Fruit fly (Drosophila melanogaster) whole organism, larva: ENCODE measurements around the gene mRpS31.

Experiments used
- noc ChIP-seq: fragments of 200-800 bp; sonication (Bioruptor generic); optimal IDR thresholded peaks from 3 replicates; lab custom pipeline; 2019; ENCODE audit warnings: missing biosample characterization, mild to moderate bottlenecking, missing genetic modification characterization, moderate library complexity

mRpS31 gene

DNA sequence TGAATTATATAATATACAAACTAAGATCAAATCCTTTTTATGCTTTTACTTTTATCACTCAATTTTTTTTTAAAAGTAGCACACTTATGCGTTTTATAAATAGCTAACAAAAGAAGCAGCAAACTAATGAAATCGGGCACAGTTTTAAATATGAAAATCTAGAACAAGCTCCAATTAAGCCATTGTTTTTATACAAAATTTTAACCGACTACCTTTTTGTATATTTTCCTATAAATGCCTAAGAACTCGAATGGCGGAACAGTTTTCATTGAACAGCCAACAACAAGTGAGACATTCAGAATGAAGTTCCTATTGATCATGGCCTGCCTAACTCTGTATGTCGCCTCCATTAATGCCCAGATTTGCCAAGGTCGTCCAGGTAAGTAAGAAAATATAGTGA is 29.2 kb downstream of the mRpS31 start, which contains the start of gene CG42538:
Gene CG42538, plus strand, starts transcription at position 301 of the 400 bp plus-strand sequence.
- no peak for TF ChIP-seq noc (tag; lab: Kevin White, UChicago)

dm6 chr3L:16035185-16035584 is 30.2 kb downstream of the mRpS31 start, which contains the start of gene CG5895:
TSS of gene CG5895 (plus strand) at chr3L:16035485.
- TF ChIP-seq noc (tag; lab: Kevin White, UChicago): no peak

DNA sequence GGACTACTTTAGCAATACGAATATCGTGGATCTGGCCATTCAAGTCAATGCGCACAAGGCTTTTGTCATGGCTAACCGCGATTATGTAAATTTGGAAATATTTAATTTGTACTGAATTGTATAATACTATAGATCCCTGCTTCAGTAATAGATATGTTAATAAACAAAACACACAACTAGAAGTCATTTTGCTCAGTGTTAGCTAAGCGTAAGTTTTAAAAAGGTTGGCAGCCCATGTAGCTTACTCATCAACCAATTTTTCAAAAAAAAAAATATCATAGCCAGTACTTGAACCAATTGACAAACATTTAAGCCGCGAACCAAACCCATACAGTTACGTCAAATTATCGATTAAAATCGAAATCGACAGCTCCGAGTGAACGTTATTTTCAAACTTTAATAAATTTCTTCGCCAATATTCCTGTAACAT is 32.1 kb downstream of the mRpS31 start:
- TF ChIP-seq noc (tag; lab: Kevin White, UChicago): no peak

- no peak for TF ChIP-seq noc (tag; lab: Kevin White, UChicago)
Measured at dm6 chr3L:16037690-16038332, 32.8 kb downstream of the mRpS31 start.

DNA sequence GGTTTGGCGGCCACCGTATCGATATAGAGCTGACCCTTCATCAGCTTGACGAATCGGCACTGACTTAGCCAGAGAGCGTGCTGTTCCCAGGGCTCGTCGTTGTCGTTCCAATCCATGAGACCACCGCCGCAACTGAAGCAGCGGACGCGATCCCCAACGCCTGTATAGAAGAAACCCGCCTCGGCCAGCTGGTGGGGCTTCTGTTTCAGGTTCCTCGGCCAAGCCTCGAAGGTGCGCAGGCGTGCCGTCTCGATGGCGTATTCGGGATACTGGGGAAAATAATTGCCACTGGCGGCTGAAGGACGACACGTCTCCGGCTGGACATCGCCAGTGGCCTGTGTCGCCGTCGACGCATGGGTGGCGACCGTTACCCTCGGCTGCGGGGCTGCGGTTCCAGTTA is 34.1 kb downstream of the mRpS31 start:
- no peak for TF ChIP-seq noc (tag; lab: Kevin White, UChicago)

DNA sequence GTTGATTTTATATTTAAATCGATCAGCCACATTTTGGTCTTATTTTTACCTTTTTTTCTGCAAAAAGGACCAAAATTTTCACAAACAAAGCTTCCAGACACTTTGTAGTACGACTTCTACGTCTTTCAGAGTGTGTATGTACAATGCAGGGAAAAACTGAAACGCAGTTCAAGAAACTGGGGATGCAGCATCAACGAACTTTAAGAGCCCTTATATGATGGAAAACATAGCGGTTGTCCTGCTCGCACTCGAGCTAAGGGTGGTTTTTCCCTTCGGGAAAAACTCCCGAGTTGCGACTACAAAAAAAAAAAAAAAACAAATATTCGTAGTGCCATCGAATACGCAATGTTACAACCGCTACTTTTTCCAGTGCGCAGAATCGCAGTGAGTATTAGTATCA is 35.4 kb downstream of the mRpS31 start:
- no peak for TF ChIP-seq noc (tag; lab: Kevin White, UChicago)

DNA sequence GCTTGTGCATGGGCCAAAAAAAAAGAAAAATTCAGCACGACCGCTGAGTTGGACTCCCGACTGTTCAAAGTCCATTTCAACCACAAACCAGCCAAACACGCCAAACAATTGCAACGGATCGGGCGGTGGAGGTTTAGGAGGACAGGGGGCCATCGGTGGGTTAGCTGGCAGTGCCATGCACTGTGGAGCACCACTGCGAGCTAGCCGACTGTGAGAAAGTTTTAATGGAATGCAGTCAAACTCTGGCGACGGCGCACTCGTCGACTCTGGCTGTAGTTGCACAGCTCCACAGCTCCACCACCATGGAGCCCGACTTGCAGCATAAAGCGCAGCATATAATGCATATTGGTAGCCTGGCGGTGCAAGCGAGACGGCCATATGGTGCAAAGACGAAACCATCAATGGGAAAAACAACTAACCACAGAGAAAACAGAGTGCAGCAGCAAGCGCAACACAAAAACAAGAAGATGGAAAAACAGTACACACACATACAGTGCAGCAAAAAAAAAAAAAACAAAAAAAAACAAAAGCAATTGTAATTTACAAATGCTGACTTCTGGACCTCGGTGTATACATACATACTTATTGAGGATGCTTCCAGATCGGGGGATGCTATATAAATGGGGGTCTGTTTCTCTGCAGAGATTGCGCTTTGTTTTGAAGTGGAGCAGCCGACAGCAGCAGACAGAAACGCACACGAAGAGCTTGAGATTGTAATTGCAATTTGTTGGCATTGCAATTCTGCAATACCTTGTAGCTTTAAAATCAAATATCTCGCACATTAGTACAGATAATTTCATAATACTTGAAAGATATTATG is 36.5 kb downstream of the mRpS31 start:
- no peak for TF ChIP-seq noc (tag; lab: Kevin White, UChicago)

dm6 chr3L:16042080-16042344 is 37.0 kb downstream of the mRpS31 start:
- TF ChIP-seq noc (tag; lab: Kevin White, UChicago): no peak

- no peak for TF ChIP-seq noc (tag; lab: Kevin White, UChicago)
Measured at dm6 chr3L:16042640-16043039, 37.6 kb downstream of the mRpS31 start.

DNA sequence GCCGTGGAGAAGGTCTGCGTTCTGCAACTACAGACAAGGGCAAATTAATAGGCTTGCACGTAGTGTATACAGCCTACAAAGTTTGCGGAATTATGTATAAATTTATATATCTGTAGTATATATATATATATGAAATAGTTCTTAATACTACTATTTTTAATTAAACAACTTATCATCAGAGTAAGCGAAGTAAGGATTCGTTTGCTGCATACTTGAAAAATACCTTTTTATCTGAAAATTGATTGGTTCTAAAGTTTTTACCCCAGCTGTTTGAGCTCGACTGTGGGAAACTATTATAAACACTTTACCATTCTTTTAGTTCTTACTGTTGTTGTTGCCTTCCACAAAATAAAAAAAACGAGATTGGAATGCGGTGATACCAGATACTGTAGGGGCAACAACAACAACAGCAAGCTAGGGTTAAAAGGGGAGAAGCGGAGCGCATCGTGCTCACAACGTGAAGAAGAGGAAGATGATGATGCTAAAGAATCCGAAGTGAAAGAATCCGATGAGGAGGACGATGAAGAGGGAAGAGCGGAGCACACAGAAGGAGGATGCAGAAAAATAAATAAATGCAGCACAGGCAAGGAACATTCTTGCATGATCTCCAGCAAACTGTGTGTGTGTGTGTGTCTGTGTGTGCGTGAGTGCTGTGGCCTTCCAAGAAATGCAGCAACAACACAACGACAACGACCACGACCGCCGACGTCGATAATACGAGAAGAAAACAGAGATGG is 38.2 kb downstream of the mRpS31 start:
- TF ChIP-seq noc (tag; lab: Kevin White, UChicago): no peak

DNA sequence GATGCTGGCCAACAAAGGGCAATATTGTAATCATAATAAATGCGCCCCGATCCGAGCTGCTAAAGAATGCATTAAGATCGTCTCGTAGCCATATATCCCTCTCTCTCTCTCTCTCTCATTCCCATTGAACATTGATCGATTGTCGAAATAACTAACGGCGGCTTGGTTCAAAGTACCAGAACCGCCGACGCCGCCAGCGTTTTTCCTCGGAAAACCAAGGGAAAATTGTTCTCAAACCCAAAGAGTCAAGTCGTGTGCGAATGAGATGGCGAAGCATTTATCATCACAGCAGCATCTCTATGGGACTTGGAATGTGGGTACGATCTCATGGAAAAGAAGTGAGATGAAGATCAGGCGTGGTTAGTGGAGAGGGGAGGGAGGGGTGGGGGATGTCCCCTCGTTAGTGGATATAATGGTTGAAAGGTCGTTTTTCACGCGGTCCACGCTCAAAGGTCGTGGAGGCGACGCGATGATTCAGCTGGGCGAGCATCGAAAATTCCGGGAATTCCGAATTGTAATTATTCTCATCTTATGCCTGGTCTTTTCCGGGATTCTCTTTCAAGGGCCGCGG is 38.9 kb downstream of the mRpS31 start:
- TF ChIP-seq noc (tag; lab: Kevin White, UChicago): no peak

dm6 chr3L:16045083-16045830 is 40.3 kb downstream of the mRpS31 start:
- no peak for TF ChIP-seq noc (tag; lab: Kevin White, UChicago)

DNA sequence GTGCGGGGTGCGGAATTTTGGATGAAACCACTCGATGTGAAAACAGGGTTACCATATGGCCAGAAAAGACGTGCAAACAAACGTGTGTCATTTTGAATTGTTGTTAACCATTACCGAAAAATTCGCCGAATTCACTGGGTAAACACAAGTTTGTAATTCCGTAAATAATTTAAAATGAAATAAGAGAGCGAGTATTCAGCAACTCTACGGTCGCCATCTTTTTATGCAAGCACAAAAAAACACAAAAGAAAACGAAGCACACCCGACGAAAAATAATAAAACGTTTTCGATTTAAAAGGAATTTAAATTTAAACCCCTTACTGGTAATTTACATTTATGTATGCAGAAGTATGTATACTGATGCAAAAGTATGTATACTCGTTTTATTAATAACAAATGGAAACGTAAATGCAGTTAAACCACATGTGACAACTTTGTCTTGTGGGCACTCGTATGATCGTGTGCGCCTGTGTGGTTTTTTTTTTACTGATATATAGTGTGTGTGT is 40.9 kb downstream of the mRpS31 start:
- TF ChIP-seq noc (tag; lab: Kevin White, UChicago): peak; percentile 97

DNA sequence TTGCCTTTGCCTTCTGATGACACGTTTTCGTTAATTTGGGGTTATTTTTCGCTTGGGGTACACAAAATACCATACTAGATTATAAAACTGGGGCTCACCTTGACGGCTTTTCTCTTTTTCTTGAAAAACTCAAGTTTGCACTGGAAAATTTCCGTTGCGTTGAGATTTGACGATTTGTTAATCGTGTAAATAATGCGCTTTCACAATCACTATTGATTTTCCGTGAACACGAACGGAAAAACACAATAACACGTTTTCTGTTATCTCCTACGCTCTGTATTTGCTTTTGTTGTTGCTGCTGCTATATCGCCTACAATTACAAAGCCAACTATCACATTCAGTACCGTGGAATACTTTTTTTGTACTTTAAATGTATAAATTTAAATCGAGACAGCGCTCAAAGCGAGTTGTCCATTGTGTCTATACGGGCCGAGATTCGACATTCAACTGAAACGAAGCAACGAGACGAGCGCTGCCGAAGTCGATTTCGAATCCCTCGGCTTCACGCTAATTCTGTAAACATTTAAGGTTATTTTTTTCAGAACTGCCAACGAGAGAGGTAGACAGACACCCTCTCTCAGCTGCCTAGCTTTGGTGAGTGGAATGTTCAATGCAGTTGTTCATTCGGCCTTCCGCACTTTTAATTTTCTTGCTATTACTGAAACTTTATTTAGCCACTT is 41.5 kb downstream of the mRpS31 start:
- peak; percentile 68 for TF ChIP-seq noc (tag; lab: Kevin White, UChicago)
